Worm (Caenorhabditis elegans): ENCODE measurements around the gene F43B10.1.

F43B10.1 gene

DNA sequence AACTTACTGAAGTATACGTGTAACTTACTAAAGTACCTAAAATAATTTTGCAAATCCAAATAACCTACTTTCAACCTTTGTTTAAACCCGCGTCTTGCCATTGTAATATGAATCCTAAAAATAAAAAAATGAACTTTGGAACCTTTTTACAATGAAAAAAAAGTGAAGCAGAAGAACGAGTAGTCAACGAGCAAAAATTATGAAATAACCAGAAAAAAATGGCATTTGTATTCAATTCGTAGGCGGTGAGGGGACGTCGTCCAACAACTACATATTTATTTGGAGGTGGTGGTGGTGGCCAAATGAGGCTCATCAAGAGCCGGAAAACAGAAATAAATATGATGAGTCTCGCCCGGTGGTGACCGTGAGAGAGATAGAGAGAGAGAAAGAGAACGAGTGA, at the start of gene F43B10.1:
F43B10.1 (minus strand) TSS at position 101 of the 400 bp plus-strand sequence.
- TF ChIP-seq ztf-29 (GFP tag; IDR thresholded peaks at IDR 0.05) (no peak), ref-1 (GFP tag; conservative IDR thresholded peaks at IDR 0.05) (no peak), med-1 (GFP tag; optimal IDR thresholded peaks at IDR 0.05; ENCODE audit: insufficient read depth) (no peak), klf-2 (GFP tag; conservative IDR thresholded peaks at IDR 0.05) (no peak), ztf-23 (GFP tag; IDR thresholded peaks at IDR 0.05) (no peak), tab-1 (GFP tag; IDR thresholded peaks at IDR 0.05) (no peak), T22C8.4 (GFP tag; IDR thresholded peaks at IDR 0.05) (no peak), flt-1 (GFP tag; IDR thresholded peaks at IDR 0.05) (no peak), cog-1 (tag; optimal IDR thresholded peaks at IDR 0.05) (no peak)

DNA sequence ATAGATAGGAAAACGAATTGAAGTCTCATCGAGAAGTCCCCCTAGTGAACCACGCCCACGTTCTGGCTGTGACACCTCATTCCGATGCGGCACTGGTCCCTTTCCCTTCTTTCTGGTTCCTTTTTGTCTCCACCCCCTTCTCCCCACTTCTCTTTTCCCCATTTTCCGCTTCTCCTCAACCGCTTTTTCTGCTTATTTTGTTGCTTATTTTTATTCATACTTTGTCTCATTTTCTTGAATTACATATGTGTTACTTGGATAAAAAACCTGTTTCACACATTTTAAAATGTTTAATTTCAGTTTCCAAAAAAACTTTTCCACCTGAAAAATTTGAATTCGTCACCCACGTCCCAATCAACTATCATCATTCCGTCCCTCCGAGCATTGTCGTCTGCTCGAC, 48.8 kb upstream of the F43B10.1 start, which contains the start of gene lgc-53:
lgc-53 (plus strand) TSS at position 301 of the 400 bp plus-strand sequence.
- no peak for TF ChIP-seq med-1 (GFP tag; optimal IDR thresholded peaks at IDR 0.05; ENCODE audit: insufficient read depth)
- TF ChIP-seq ztf-29 (GFP tag; IDR thresholded peaks at IDR 0.05), result no peak
- TF ChIP-seq ref-1 (GFP tag; conservative IDR thresholded peaks at IDR 0.05), result no peak
- TF ChIP-seq T22C8.4 (GFP tag; IDR thresholded peaks at IDR 0.05), result no peak
- no peak for TF ChIP-seq cog-1 (tag; optimal IDR thresholded peaks at IDR 0.05)
- TF ChIP-seq ztf-23 (GFP tag; IDR thresholded peaks at IDR 0.05), result no peak
- no peak for TF ChIP-seq flt-1 (GFP tag; IDR thresholded peaks at IDR 0.05)

DNA sequence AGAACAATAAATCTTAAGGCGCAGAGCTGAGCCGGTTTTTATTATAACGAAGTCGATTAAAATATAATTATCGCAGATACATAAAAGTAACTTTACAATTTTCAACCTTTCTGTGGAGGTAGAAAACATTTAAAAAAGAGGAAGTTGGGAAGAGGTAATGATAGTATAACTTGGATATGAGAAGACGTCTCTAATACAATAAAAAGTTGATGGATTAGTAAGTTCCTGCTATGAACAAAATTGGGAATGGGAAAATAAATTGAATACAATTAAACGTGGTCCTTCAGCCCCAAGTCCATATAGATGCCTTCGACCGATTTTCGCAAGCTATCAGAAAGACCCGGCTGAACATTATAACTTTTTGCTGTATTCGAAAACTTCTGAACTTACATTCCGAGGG, 43.0 kb upstream of the F43B10.1 start:
- no peak for TF ChIP-seq klf-2 (GFP tag; conservative IDR thresholded peaks at IDR 0.05)
- TF ChIP-seq med-1 (GFP tag; optimal IDR thresholded peaks at IDR 0.05; ENCODE audit: insufficient read depth), result no peak
- TF ChIP-seq tab-1 (GFP tag; IDR thresholded peaks at IDR 0.05), result no peak
- no peak for TF ChIP-seq flt-1 (GFP tag; IDR thresholded peaks at IDR 0.05)
- TF ChIP-seq cog-1 (tag; optimal IDR thresholded peaks at IDR 0.05), result no peak
- no peak for TF ChIP-seq ztf-29 (GFP tag; IDR thresholded peaks at IDR 0.05)
- TF ChIP-seq T22C8.4 (GFP tag; IDR thresholded peaks at IDR 0.05), result no peak

DNA sequence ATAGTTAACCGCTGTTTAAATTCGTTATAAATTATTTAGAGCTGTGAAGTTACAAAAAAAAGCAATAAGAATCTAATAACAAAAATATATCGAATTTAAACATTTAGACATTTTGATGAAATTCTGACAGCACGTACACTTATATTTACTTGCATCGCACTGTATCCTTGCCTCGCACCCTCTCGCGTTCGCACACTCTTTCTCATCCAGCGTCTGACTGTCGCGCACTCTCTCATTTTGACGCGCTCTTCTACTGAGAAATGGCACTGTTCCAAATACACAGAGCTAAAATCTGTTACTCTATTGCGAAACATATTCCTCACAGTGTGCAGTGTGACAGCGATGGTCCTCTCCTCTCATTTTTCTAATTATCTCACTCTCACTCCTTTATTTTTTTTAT, 41.5 kb upstream of the F43B10.1 start:
- TF ChIP-seq tab-1 (GFP tag; IDR thresholded peaks at IDR 0.05), result no peak
- TF ChIP-seq ref-1 (GFP tag; conservative IDR thresholded peaks at IDR 0.05), result no peak
- TF ChIP-seq klf-2 (GFP tag; conservative IDR thresholded peaks at IDR 0.05), result no peak
- TF ChIP-seq cog-1 (tag; optimal IDR thresholded peaks at IDR 0.05), result no peak
- TF ChIP-seq ztf-29 (GFP tag; IDR thresholded peaks at IDR 0.05), result no peak
- no peak for TF ChIP-seq T22C8.4 (GFP tag; IDR thresholded peaks at IDR 0.05)
- no peak for TF ChIP-seq ztf-23 (GFP tag; IDR thresholded peaks at IDR 0.05)
- no peak for TF ChIP-seq flt-1 (GFP tag; IDR thresholded peaks at IDR 0.05)
- TF ChIP-seq med-1 (GFP tag; optimal IDR thresholded peaks at IDR 0.05; ENCODE audit: insufficient read depth), result no peak

DNA sequence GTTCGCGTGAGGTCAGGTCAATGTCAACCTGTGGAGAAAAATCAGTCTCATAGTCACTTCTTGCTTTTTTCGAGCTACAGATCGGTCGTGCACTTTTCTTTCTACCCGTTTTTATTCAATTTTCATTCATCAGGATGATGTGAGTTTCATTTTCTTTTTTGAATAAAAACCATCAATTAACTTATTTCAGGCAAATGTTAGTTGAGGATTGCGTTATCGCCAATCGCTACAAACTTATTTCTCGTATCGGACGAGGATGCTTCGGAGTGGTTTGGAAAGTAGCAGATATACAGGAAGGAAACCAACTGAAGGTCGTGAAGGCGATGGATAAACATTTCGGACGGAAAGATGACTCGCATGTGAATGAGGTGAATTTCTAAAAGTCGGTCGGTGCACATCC, 39.6 kb upstream of the F43B10.1 start, which contains the start of gene F22H10.1:
F22H10.1 (plus strand) TSS at position 211 of the 400 bp plus-strand sequence.
- TF ChIP-seq cog-1 (tag; optimal IDR thresholded peaks at IDR 0.05) (no peak), klf-2 (GFP tag; conservative IDR thresholded peaks at IDR 0.05) (no peak), ref-1 (GFP tag; conservative IDR thresholded peaks at IDR 0.05) (no peak), ztf-23 (GFP tag; IDR thresholded peaks at IDR 0.05) (no peak), med-1 (GFP tag; optimal IDR thresholded peaks at IDR 0.05; ENCODE audit: insufficient read depth) (no peak), ztf-29 (GFP tag; IDR thresholded peaks at IDR 0.05) (no peak), T22C8.4 (GFP tag; IDR thresholded peaks at IDR 0.05) (no peak), flt-1 (GFP tag; IDR thresholded peaks at IDR 0.05) (no peak), tab-1 (GFP tag; IDR thresholded peaks at IDR 0.05) (no peak)

DNA sequence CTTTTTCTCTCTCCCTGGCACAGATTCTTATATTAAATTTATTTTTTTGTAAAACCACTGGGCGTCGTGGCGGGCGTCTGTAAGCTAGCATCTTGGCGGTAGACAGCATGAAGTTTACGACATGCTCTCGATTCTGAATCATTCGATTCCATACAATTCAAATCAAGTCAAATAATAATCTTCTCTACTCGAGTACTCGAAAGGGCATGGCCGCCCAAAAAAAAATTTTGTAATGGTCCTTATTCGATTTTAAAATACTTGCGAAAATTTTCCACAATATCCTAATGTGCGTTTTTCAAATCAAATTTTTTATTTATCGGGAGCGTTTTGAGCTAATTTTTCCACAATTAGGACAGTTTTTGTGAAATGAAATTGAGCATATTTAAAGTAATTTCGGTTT, 35.5 kb upstream of the F43B10.1 start:
- TF ChIP-seq cog-1 (tag; optimal IDR thresholded peaks at IDR 0.05), result no peak
- TF ChIP-seq T22C8.4 (GFP tag; IDR thresholded peaks at IDR 0.05), result no peak
- no peak for TF ChIP-seq tab-1 (GFP tag; IDR thresholded peaks at IDR 0.05)
- no peak for TF ChIP-seq ztf-29 (GFP tag; IDR thresholded peaks at IDR 0.05)
- TF ChIP-seq ref-1 (GFP tag; conservative IDR thresholded peaks at IDR 0.05), result no peak
- TF ChIP-seq med-1 (GFP tag; optimal IDR thresholded peaks at IDR 0.05; ENCODE audit: insufficient read depth), result no peak
- no peak for TF ChIP-seq ztf-23 (GFP tag; IDR thresholded peaks at IDR 0.05)
- TF ChIP-seq klf-2 (GFP tag; conservative IDR thresholded peaks at IDR 0.05), result no peak
- TF ChIP-seq flt-1 (GFP tag; IDR thresholded peaks at IDR 0.05), result no peak

DNA sequence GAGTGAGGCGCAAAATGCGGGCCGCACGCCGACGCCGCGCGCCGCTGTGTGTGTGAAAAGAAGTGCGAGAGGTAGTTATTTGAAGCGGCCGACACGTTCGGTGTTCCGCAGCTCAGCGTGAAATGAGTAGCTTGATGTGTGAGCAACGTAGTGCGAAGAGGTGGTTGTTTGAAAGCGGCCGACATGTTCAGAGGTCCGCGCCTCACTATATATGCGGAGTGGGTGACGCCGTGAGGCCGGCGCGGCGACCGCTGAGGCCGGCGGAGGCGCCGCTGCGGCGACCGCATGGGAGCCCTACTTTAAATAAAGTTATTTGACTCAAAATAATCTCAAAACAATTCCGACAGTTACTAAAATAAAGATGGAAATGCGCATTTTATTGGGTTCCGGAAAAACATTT, 34.2 kb upstream of the F43B10.1 start:
- TF ChIP-seq med-1 (GFP tag; optimal IDR thresholded peaks at IDR 0.05; ENCODE audit: insufficient read depth) (no peak), flt-1 (GFP tag; IDR thresholded peaks at IDR 0.05) (0 out of 2 replicates have a peak, but pooled peaks have one; percentile 31)

DNA sequence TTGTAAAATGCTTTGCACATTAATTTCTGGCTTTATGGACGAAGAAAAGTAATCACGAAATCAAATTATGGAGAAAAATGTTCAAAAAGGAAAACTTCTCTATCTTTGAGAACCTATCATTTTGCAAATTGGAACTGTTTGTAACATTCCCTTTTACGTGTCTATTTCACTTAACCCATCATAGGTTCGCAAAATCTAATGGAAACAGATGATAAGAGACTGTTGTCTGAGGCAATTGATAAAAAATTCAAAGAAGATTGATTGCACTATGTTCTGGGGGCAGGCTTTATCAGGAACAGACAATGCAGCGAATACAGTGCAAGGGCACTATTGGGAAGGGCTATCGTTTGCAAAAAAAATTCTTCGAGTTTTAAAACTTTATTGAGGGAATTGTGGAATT, 32.6 kb upstream of the F43B10.1 start:
- no peak for TF ChIP-seq T22C8.4 (GFP tag; IDR thresholded peaks at IDR 0.05)
- no peak for TF ChIP-seq ztf-29 (GFP tag; IDR thresholded peaks at IDR 0.05)
- no peak for TF ChIP-seq ref-1 (GFP tag; conservative IDR thresholded peaks at IDR 0.05)
- TF ChIP-seq flt-1 (GFP tag; IDR thresholded peaks at IDR 0.05), result no peak
- no peak for TF ChIP-seq ztf-23 (GFP tag; IDR thresholded peaks at IDR 0.05)
- no peak for TF ChIP-seq klf-2 (GFP tag; conservative IDR thresholded peaks at IDR 0.05)
- no peak for TF ChIP-seq cog-1 (tag; optimal IDR thresholded peaks at IDR 0.05)

DNA sequence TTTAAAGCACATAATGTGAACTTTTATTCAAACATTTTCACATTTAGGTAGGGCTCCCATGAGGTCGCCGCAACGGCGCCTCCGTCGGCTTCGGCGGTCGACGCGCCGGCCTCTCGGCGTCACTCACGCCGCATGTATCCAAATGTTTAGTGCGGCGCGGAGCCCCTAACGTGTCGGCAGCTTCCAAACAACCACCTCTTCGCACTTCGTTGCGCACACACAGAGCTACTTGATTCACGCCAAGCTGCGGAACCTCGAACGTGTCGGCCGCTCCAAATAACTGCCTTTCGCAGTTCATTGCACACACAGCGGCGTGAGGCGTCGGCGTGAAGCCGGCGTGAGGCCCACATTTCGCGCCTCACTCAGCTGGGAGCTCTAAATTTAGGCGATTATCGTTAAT, 28.4 kb upstream of the F43B10.1 start, which contains the start of gene F22H10.6:
F22H10.6 (minus strand) TSS at position 292 of the 400 bp plus-strand sequence.
- TF ChIP-seq klf-2 (GFP tag; conservative IDR thresholded peaks at IDR 0.05) (no peak), cog-1 (tag; optimal IDR thresholded peaks at IDR 0.05) (no peak), ztf-23 (GFP tag; IDR thresholded peaks at IDR 0.05) (no peak), tab-1 (GFP tag; IDR thresholded peaks at IDR 0.05) (no peak), ref-1 (GFP tag; conservative IDR thresholded peaks at IDR 0.05) (no peak), med-1 (GFP tag; optimal IDR thresholded peaks at IDR 0.05; ENCODE audit: insufficient read depth) (no peak), ztf-29 (GFP tag; IDR thresholded peaks at IDR 0.05) (no peak), T22C8.4 (GFP tag; IDR thresholded peaks at IDR 0.05) (no peak), flt-1 (GFP tag; IDR thresholded peaks at IDR 0.05) (no peak)

DNA sequence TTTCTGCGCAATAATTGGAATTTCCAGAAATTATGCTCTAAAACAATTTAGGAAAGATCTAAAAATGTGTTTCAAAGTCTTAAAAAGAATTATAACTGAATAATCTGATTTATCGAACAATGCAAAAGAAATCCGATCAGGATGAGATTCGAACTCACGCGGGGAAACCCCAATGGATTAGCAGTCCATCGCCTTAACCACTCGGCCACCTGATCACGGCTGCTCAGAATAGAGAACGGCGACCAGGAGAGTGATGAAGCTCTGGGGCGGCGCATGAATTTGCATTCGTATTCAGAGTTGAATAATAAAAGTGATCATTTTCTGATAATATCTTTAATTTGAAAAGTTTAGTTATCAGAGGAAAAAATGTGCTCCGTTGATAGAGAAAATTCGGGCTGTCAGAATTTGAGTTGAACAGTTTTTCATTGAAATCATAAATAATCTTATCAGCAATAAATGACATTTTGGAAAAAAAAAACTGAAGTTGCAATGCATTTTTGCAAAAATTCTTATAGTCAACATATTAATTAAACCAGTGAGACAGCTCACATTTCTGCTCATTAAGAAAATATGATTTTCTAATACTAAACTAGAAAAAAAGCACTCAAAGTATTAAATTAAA, 27.3 kb upstream of the F43B10.1 start:
- TF ChIP-seq flt-1 (GFP tag; IDR thresholded peaks at IDR 0.05) (no peak), ref-1 (GFP tag; conservative IDR thresholded peaks at IDR 0.05) (no peak), ztf-29 (GFP tag; IDR thresholded peaks at IDR 0.05) (no peak), klf-2 (GFP tag; conservative IDR thresholded peaks at IDR 0.05) (no peak), tab-1 (GFP tag; IDR thresholded peaks at IDR 0.05) (no peak), T22C8.4 (GFP tag; IDR thresholded peaks at IDR 0.05) (no peak), cog-1 (tag; optimal IDR thresholded peaks at IDR 0.05) (no peak), med-1 (GFP tag; optimal IDR thresholded peaks at IDR 0.05; ENCODE audit: insufficient read depth) (no peak), ztf-23 (GFP tag; IDR thresholded peaks at IDR 0.05) (no peak)
